Worm (Caenorhabditis elegans) whole organism, late embryonic: ENCODE measurements around the gene gkow-1.

Experiments
- ceh-6 ChIP-seq: fragments of 200-800 bp; sonication (Bioruptor generic); optimal IDR thresholded peaks from 2 replicates; lab custom pipeline; 2018; ENCODE audit warnings: mild to moderate bottlenecking, missing genetic modification characterization, missing compliant biosample characterization
- dve-1 ChIP-seq: sonication (generic microtip); optimal IDR thresholded peaks from 2 replicates; lab custom pipeline; 2017; ENCODE audit warnings: antibody characterized with exemption, mild to moderate bottlenecking, missing genetic modification characterization, missing compliant biosample characterization
- elt-2 ChIP-seq: sonication (generic microtip); optimal IDR thresholded peaks from 2 replicates; lab custom pipeline; 2016; ENCODE audit warnings: missing genetic modification reagents, missing genetic modification characterization, missing compliant biosample characterization
- sox-4 ChIP-seq: sonication (generic microtip); optimal IDR thresholded peaks from 2 replicates; lab custom pipeline; 2017; ENCODE audit warnings: mild to moderate bottlenecking, missing genetic modification characterization, inconsistent platforms, missing compliant biosample characterization
- tbx-2 ChIP-seq: sonication (generic microtip); optimal IDR thresholded peaks from 2 replicates; lab custom pipeline; 2016; ENCODE audit warnings: missing genetic modification characterization, missing compliant biosample characterization
- ttx-3 ChIP-seq: sonication (generic microtip); optimal IDR thresholded peaks from 2 replicates; lab custom pipeline; 2016; ENCODE audit warnings: missing genetic modification reagents, missing genetic modification characterization, missing compliant biosample characterization
- unc-3 ChIP-seq, 2 experiments: fragments of 200-800 bp in 1 of 2; sonication (Bioruptor generic) in 1 of 2; sonication (generic microtip) in 1 of 2; conservative IDR thresholded peaks in 1 of 2; optimal IDR thresholded peaks in 1 of 2; 2 replicates each; pipeline versions ENCODE4 v1.3.6 to Lab custom; 2016 to 2022; ENCODE audit warnings: missing compliant biosample characterization in 2 of 2, missing genetic modification characterization in 2 of 2, missing genetic modification reagents in 1 of 2

- TF ChIP-seq ttx-3 (tag; lab: Kevin White, UChicago): no peak
- TF ChIP-seq elt-2 (tag; lab: Kevin White, UChicago): no peak
- TF ChIP-seq dve-1 (tag; lab: Kevin White, UChicago): no peak
- TF ChIP-seq tbx-2: no peak
- no peak for TF ChIP-seq ceh-6 (GFP tag; lab: Kevin White, UChicago)
- TF ChIP-seq unc-3 (GFP tag; conservative IDR thresholded peaks at IDR 0.05; lab: Robert Waterston, UW): no peak
- no peak for TF ChIP-seq unc-3 (tag; optimal IDR thresholded peaks at IDR 0.05; lab: Kevin White, UChicago)
- TF ChIP-seq sox-4: no peak
These were observed 33.9 kb downstream of the gkow-1 start, which contains the start of gene spe-26 for ce11 chrIV:10391827-10392226.
